Worm (Caenorhabditis elegans): ENCODE measurements around the gene rev-3.

DNA sequence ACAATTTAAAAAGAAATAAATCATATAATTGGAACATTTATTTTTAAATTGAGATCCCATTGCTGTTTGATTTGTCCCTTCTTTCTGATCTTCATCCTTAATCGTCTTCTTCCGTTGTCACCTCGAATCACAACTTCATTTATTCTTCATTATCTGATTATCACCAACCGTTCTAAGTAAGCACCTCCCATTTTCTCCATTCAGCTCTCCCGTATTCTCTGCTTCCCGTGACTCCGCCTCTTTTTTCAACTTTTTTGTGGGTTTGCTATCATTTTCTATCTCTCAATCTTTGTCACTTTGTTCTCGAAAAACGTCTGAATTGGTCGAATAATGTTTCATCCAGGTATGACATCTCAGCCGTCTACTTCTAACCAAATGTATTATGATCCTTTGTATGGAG is 25.5 kb upstream of the rev-3 start, which contains the start of gene sma-4:
- TF ChIP-seq nhr-237 (tag; optimal IDR thresholded peaks at IDR 0.05) = no peak
- TF ChIP-seq egl-27 (tag; optimal IDR thresholded peaks at IDR 0.05) = no peak
- TF ChIP-seq zag-1 (tag; optimal IDR thresholded peaks at IDR 0.05) = no peak
- no peak for TF ChIP-seq nhr-85 (tag)
- no peak for TF ChIP-seq lin-13 (GFP tag; optimal IDR thresholded peaks at IDR 0.05)
- no peak for TF ChIP-seq dsc-1 (tag; optimal IDR thresholded peaks at IDR 0.05)
- no peak for TF ChIP-seq nhr-12 (tag; optimal IDR thresholded peaks at IDR 0.05)
- TF ChIP-seq blmp-1 (tag; optimal IDR thresholded peaks at IDR 0.05) = no peak
- TF ChIP-seq ama-1 (optimal IDR thresholded peaks at IDR 0.05) = no peak
- TF ChIP-seq mdl-1 (tag; optimal IDR thresholded peaks at IDR 0.05) = no peak
- no peak for TF ChIP-seq nhr-28 (tag; optimal IDR thresholded peaks at IDR 0.05)

All from whole organism, L1 larva.